Worm (Caenorhabditis elegans) whole organism, L4/young adult: Measurements from ENCODE around the gene bath-5.

Source experiments
- W03F9.2 ChIP-seq: fragments of 150-350 bp; optimal IDR thresholded peaks from 2 replicates; lab custom pipeline; 2014; ENCODE audit warnings: missing biosample characterization, missing genetic modification characterization
- dao-5 ChIP-seq: sonication (generic microtip); optimal IDR thresholded peaks from 2 replicates; lab custom pipeline; 2016; ENCODE audit warnings: missing genotype, missing genetic modification characterization, moderate library complexity, missing compliant biosample characterization
- him-1 ChIP-seq: sonication (generic microtip); optimal IDR thresholded peaks from 2 replicates; lab custom pipeline; 2016; ENCODE audit warnings: missing genotype, missing genetic modification reagents, missing genetic modification characterization, missing compliant biosample characterization

- TF ChIP-seq dao-5 (tag; lab: Kevin White, UChicago) (no peak), him-1 (tag; lab: Kevin White, UChicago) (no peak), W03F9.2 (no peak)
Observed at ce11 chrII:2028712-2029111, 3.0 kb downstream of the bath-5 start, which contains the start of gene bath-1.
